Fruit fly (Drosophila melanogaster): ENCODE data around the gene CG42300.

Gene CG42300

dm6 chrX:15582853-15583252 is 27.0 kb upstream of the CG42300 start, which contains the start of the genes CG9215 and CG8097 (continued):
- TF ChIP-seq CG9932 (GFP tag; IDR thresholded peaks at IDR 0.05) (peak; percentile 71), vnd (GFP tag; IDR thresholded peaks at IDR 0.05; ENCODE audit: partially characterized antibody) (peak; percentile 97), Camta (GFP tag; optimal IDR thresholded peaks at IDR 0.05) (peak; percentile 17), MESR4 (GFP tag; optimal IDR thresholded peaks at IDR 0.05) (peak; percentile 1), prd (optimal IDR thresholded peaks at IDR 0.05) (no peak), prd (GFP tag; IDR thresholded peaks at IDR 0.05) (peak; percentile 6; the same call in 1 of the 3 replicates), CG33213 (GFP tag; optimal IDR thresholded peaks at IDR 0.05) (peak; percentile 3), sd (tag; optimal IDR thresholded peaks at IDR 0.05) (no peak), CG10654 (GFP tag; optimal IDR thresholded peaks at IDR 0.05) (peak; percentile 12), Ptx1 (GFP tag; IDR thresholded peaks at IDR 0.05) (peak; percentile 25; the same call in 1 of the 2 replicates), cg (GFP tag; optimal IDR thresholded peaks at IDR 0.05) (no peak), zfh2 (GFP tag; optimal IDR thresholded peaks at IDR 0.05) (peak; percentile 54), pzg (GFP tag; optimal IDR thresholded peaks at IDR 0.05) (peak; percentile 59), Hr51 (GFP tag; optimal IDR thresholded peaks at IDR 0.05) (peak in 1 of 2 experiments; percentile 9), grau (tag; optimal IDR thresholded peaks at IDR 0.05) (peak; percentile 48), CG9437 (GFP tag; optimal IDR thresholded peaks at IDR 0.05) (peak; percentile 61), bowl (GFP tag; IDR thresholded peaks at IDR 0.05) (no peak), E2f2 (GFP tag; IDR thresholded peaks at IDR 0.05) (peak; percentile 64), CG7963 (GFP tag; IDR thresholded peaks at IDR 0.05; ENCODE audit: partially characterized antibody) (peak; percentile 82), gro (GFP tag; optimal IDR thresholded peaks at IDR 0.05) (peak; percentile 20), CG18262 (tag; optimal IDR thresholded peaks at IDR 0.05) (peak; percentile 11), slou (GFP tag; optimal IDR thresholded peaks at IDR 0.05) (peak; percentile 36), Side (GFP tag; optimal IDR thresholded peaks at IDR 0.05) (peak; percentile 43), sr (GFP tag; IDR thresholded peaks at IDR 0.05) (no peak), CG8089 (GFP tag; optimal IDR thresholded peaks at IDR 0.05) (no peak), CG3281 (GFP tag; optimal IDR thresholded peaks at IDR 0.05) (no peak), sens (GFP tag) (peak; percentile 88), da (GFP tag; optimal IDR thresholded peaks at IDR 0.05) (no peak), Bdp1 (GFP tag; optimal IDR thresholded peaks at IDR 0.05) (no peak), CG17829 (tag; optimal IDR thresholded peaks at IDR 0.05) (peak; percentile 55), lilli (GFP tag; optimal IDR thresholded peaks at IDR 0.05) (peak; percentile 65), dpn (GFP tag; optimal IDR thresholded peaks at IDR 0.05) (peak; percentile 14 to 58), CG3995 (GFP tag; optimal IDR thresholded peaks at IDR 0.05) (peak; percentile 81), CG17568 (GFP tag; optimal IDR thresholded peaks at IDR 0.05) (no peak), Kr (GFP tag; optimal IDR thresholded peaks at IDR 0.05) (no peak), Nf-YC (tag; optimal IDR thresholded peaks at IDR 0.05) (peak; percentile 53), CG3847 (GFP tag; IDR thresholded peaks at IDR 0.05) (peak; percentile 43), Xbp1 (GFP tag; optimal IDR thresholded peaks at IDR 0.05) (peak; percentile 39), CG13624 (GFP tag; optimal IDR thresholded peaks at IDR 0.05) (peak; percentile 47), hbn (GFP tag; IDR thresholded peaks at IDR 0.05; ENCODE audit: partially characterized antibody) (peak; percentile 97), NFAT (GFP tag; IDR thresholded peaks at IDR 0.05) (no peak), Deaf1 (tag; optimal IDR thresholded peaks at IDR 0.05) (peak; percentile 11), MBD-R2 (GFP tag; IDR thresholded peaks at IDR 0.05) (peak; percentile 61), CG9215 (GFP tag; IDR thresholded peaks at IDR 0.05) (peak; percentile 74), CG8388 (GFP tag; optimal IDR thresholded peaks at IDR 0.05) (peak; percentile 8), ase (GFP tag; IDR thresholded peaks at IDR 0.05) (no peak), MTF-1 (GFP tag; optimal IDR thresholded peaks at IDR 0.05; ENCODE audit: borderline replicate concordance) (no peak), CG8924 (tag; optimal IDR thresholded peaks at IDR 0.05) (peak; percentile 27), gsb (GFP tag; IDR thresholded peaks at IDR 0.05) (no peak), en (GFP tag; optimal IDR thresholded peaks at IDR 0.05) (no peak), otp (GFP tag; IDR thresholded peaks at IDR 0.05) (no peak), Max (GFP tag; optimal IDR thresholded peaks at IDR 0.05) (peak; percentile 53)

Data from whole organism, embryonic.